Fruit fly (Drosophila melanogaster) whole organism, prepupa: ENCODE results near the gene RluA-1.
A peak's percentile ranks its signal among the peaks of the same experiment; 100 is the strongest.

ENCODE experiments used
- Blimp-1 ChIP-seq: fragments of 200-800 bp; sonication (Bioruptor generic); optimal IDR thresholded peaks from 3 replicates; lab custom pipeline; 2017; ENCODE audit warnings: missing biosample characterization, missing genetic modification characterization, mild to moderate bottlenecking, moderate library complexity, missing genetic modification reagents
- CG11902 ChIP-seq: fragments of 200-800 bp; sonication (Bioruptor generic); optimal IDR thresholded peaks from 3 replicates; lab custom pipeline; 2016; ENCODE audit warnings: missing biosample characterization, missing genetic modification characterization
- CG32006 ChIP-seq: fragments of 200-800 bp; sonication (Bioruptor generic); optimal IDR thresholded peaks from 3 replicates; lab custom pipeline; 2017; ENCODE audit warnings: missing biosample characterization, mild to moderate bottlenecking, missing genetic modification characterization
- CG34406 ChIP-seq: fragments of 200-800 bp; sonication (Bioruptor generic); optimal IDR thresholded peaks from 3 replicates; lab custom pipeline; 2016; ENCODE audit warnings: missing biosample characterization, missing genetic modification characterization
- CG4318 ChIP-seq: fragments of 200-800 bp; sonication (Bioruptor generic); optimal IDR thresholded peaks from 3 replicates; lab custom pipeline; 2017; ENCODE audit warnings: missing biosample characterization, mild to moderate bottlenecking, missing genetic modification characterization
- CG6276 ChIP-seq: fragments of 200-800 bp; sonication (Bioruptor generic); optimal IDR thresholded peaks from 2 replicates; lab custom pipeline; 2017; ENCODE audit warnings: missing biosample characterization, mild to moderate bottlenecking, missing genetic modification characterization
- CG6808 ChIP-seq: fragments of 200-800 bp; sonication (Bioruptor generic); optimal IDR thresholded peaks from 3 replicates; lab custom pipeline; 2017; ENCODE audit warnings: missing biosample characterization, missing genetic modification characterization, mild to moderate bottlenecking, moderate library complexity, missing genetic modification reagents
- CG6854 ChIP-seq: fragments of 200-800 bp; sonication (Bioruptor generic); optimal IDR thresholded peaks from 2 replicates; lab custom pipeline; 2017; ENCODE audit warnings: missing biosample characterization, mild to moderate bottlenecking, missing genetic modification characterization
- CG8119 ChIP-seq: fragments of 200-800 bp; sonication (Bioruptor generic); IDR thresholded peaks from 3 replicates; pipeline ENCODE4 v1.3.6; 2022; ENCODE audit warnings: missing biosample characterization, missing genetic modification characterization
- CG8319 ChIP-seq: fragments of 200-800 bp; sonication (Bioruptor generic); optimal IDR thresholded peaks from 3 replicates; lab custom pipeline; 2016; ENCODE audit warnings: missing biosample characterization, missing genetic modification characterization
- CG8632 ChIP-seq: fragments of 200-800 bp; sonication (Bioruptor generic); optimal IDR thresholded peaks from 3 replicates; lab custom pipeline; 2016; ENCODE audit warnings: missing biosample characterization, missing genetic modification characterization
- Eip75B ChIP-seq: fragments of 200-800 bp; sonication (Bioruptor generic); optimal IDR thresholded peaks from 3 replicates; lab custom pipeline; 2016; ENCODE audit warnings: missing biosample characterization, missing genetic modification characterization
- Eip78C ChIP-seq: fragments of 200-800 bp; sonication (Bioruptor generic); peaks from one replicate; lab custom pipeline; 2016; ENCODE audit warnings: missing biosample characterization, missing genetic modification characterization
- Ets21C ChIP-seq: fragments of 200-800 bp; sonication (Bioruptor generic); optimal IDR thresholded peaks from 3 replicates; lab custom pipeline; 2016; ENCODE audit warnings: missing biosample characterization, missing genetic modification characterization
- Ets96B ChIP-seq: fragments of 200-800 bp; optimal IDR thresholded peaks from 2 replicates; lab custom pipeline; 2019; ENCODE audit warnings: missing biosample characterization, mild to moderate bottlenecking, missing genetic modification characterization, moderate library complexity
- Met ChIP-seq: fragments of 200-800 bp; sonication (Bioruptor generic); optimal IDR thresholded peaks from 3 replicates; lab custom pipeline; 2016; ENCODE audit warnings: missing biosample characterization, missing genetic modification characterization
- OdsH ChIP-seq: fragments of 200-800 bp; sonication (Bioruptor generic); optimal IDR thresholded peaks from 3 replicates; lab custom pipeline; 2016; ENCODE audit warnings: missing biosample characterization, missing genetic modification characterization
- Smox ChIP-seq: fragments of 200-800 bp; sonication (Bioruptor generic); optimal IDR thresholded peaks from 3 replicates; lab custom pipeline; 2016; ENCODE audit warnings: missing biosample characterization, missing genetic modification characterization
- Sox102F ChIP-seq: fragments of 200-800 bp; sonication (Bioruptor generic); optimal IDR thresholded peaks from 2 replicates; lab custom pipeline; 2016; ENCODE audit warnings: missing biosample characterization, mild to moderate bottlenecking, missing genetic modification characterization
- achi ChIP-seq: fragments of 200-800 bp; sonication (Bioruptor generic); optimal IDR thresholded peaks from 3 replicates; lab custom pipeline; 2016; ENCODE audit warnings: missing biosample characterization, missing genetic modification characterization
- acj6 ChIP-seq: fragments of 200-800 bp; sonication (Bioruptor generic); optimal IDR thresholded peaks from 3 replicates; lab custom pipeline; 2016; ENCODE audit warnings: missing biosample characterization, missing genetic modification characterization
- dac ChIP-seq: fragments of 200-800 bp; sonication (Bioruptor generic); optimal IDR thresholded peaks from 2 replicates; lab custom pipeline; 2017; ENCODE audit warnings: missing biosample characterization, mild to moderate bottlenecking, missing genetic modification characterization
- dsx ChIP-seq: fragments of 200-800 bp; optimal IDR thresholded peaks from 3 replicates; lab custom pipeline; 2019; ENCODE audit warnings: missing biosample characterization, mild to moderate bottlenecking, missing genetic modification characterization, moderate library complexity; ENCODE audit not compliant: poor library complexity, severe bottlenecking
- fd59A ChIP-seq: fragments of 200-800 bp; sonication (Bioruptor generic); optimal IDR thresholded peaks from 2 replicates; lab custom pipeline; 2017; ENCODE audit warnings: missing biosample characterization, mild to moderate bottlenecking, missing genetic modification characterization, missing genetic modification reagents
- fkh ChIP-seq: fragments of 200-800 bp; sonication (Bioruptor generic); optimal IDR thresholded peaks from 3 replicates; lab custom pipeline; 2017; ENCODE audit warnings: missing biosample characterization, mild to moderate bottlenecking, missing genetic modification characterization, moderate library complexity
- pdm3 ChIP-seq: fragments of 200-800 bp; sonication (Bioruptor generic); optimal IDR thresholded peaks from 3 replicates; lab custom pipeline; 2016; ENCODE audit warnings: missing biosample characterization, missing genetic modification characterization
- svp ChIP-seq: fragments of 200-800 bp; sonication (Bioruptor generic); peaks from one replicate; lab custom pipeline; 2016; ENCODE audit warnings: missing biosample characterization, missing genetic modification characterization
- topi ChIP-seq: fragments of 200-800 bp; sonication (Bioruptor generic); optimal IDR thresholded peaks from 3 replicates; lab custom pipeline; 2016; ENCODE audit warnings: missing biosample characterization, missing genetic modification characterization
- vri ChIP-seq: fragments of 200-800 bp; sonication (Bioruptor generic); optimal IDR thresholded peaks from 3 replicates; lab custom pipeline; 2016; ENCODE audit warnings: missing biosample characterization, mild to moderate bottlenecking, missing genetic modification characterization

Gene RluA-1

dm6 chr2L:10504895-10505294 is 30.7 kb upstream of the RluA-1 start (continued):
- TF ChIP-seq CG6808 = peak; percentile 2
- no peak for TF ChIP-seq CG6276 (GFP tag; lab: Kevin White, UChicago)
- no peak for TF ChIP-seq CG8632 (GFP tag; lab: Kevin White, UChicago)
- TF ChIP-seq dac (GFP tag; lab: Kevin White, UChicago) = no peak
- no peak for TF ChIP-seq fd59A
- no peak for TF ChIP-seq Ets96B (tag; lab: Kevin White, UChicago)
- TF ChIP-seq dsx = no peak
- TF ChIP-seq Eip75B (GFP tag; lab: Kevin White, UChicago) = no peak
- TF ChIP-seq fkh (GFP tag; lab: Kevin White, UChicago) = peak; percentile 84
- TF ChIP-seq Ets21C (GFP tag; lab: Kevin White, UChicago) = no peak

- TF ChIP-seq CG6854 (GFP tag; lab: Kevin White, UChicago) = no peak
- no peak for TF ChIP-seq Met
- no peak for TF ChIP-seq CG32006 (GFP tag; lab: Kevin White, UChicago)
- TF ChIP-seq CG8119 (GFP tag; lab: Robert Waterston, UW) = peak; percentile 17; the same call in 1 of the 3 replicates
- TF ChIP-seq svp = peak; percentile 52
- TF ChIP-seq Blimp-1 = no peak
- no peak for TF ChIP-seq CG6276 (GFP tag; lab: Kevin White, UChicago)
- TF ChIP-seq CG34406 (GFP tag; lab: Kevin White, UChicago) = no peak
- no peak for TF ChIP-seq Smox (GFP tag; lab: Kevin White, UChicago)
- no peak for TF ChIP-seq CG11902
- no peak for TF ChIP-seq CG4318 (GFP tag; lab: Kevin White, UChicago)
- no peak for TF ChIP-seq topi
- TF ChIP-seq pdm3 = no peak
- no peak for TF ChIP-seq acj6 (GFP tag; lab: Kevin White, UChicago)
- TF ChIP-seq, all 60 proteins: peak for 2
These were observed 29.3 kb upstream of the RluA-1 start for dm6 chr2L:10503356-10503977.

dm6 chr2L:10502862-10503261 is 28.7 kb upstream of the RluA-1 start:
- peak; percentile 53 for TF ChIP-seq Eip78C
- TF ChIP-seq achi (GFP tag; lab: Kevin White, UChicago) = no peak
- TF ChIP-seq, all 60 proteins: peak for 1

dm6 chr2L:10502244-10502643 is 28.1 kb upstream of the RluA-1 start:
- no peak for TF ChIP-seq CG8319 (GFP tag; lab: Kevin White, UChicago)
- TF ChIP-seq CG6808 = peak; percentile 5
- peak; percentile 80 for TF ChIP-seq vri
- TF ChIP-seq, all 60 proteins: peak for 2

- TF ChIP-seq CG6808 = no peak
- peak; percentile 87 for TF ChIP-seq vri
- TF ChIP-seq fkh (GFP tag; lab: Kevin White, UChicago) = peak; percentile 51
These were observed 26.3 kb upstream of the RluA-1 start for dm6 chr2L:10500309-10500974.

dm6 chr2L:10499608-10500007 is 25.5 kb upstream of the RluA-1 start:
- TF ChIP-seq svp (peak; percentile 42), fkh (GFP tag; lab: Kevin White, UChicago) (peak; percentile 46), Sox102F (GFP tag; lab: Kevin White, UChicago) (no peak), OdsH (GFP tag; lab: Kevin White, UChicago) (no peak)
